Worm (Caenorhabditis elegans): ENCODE measurements around the gene fipr-21.

Gene fipr-21

DNA sequence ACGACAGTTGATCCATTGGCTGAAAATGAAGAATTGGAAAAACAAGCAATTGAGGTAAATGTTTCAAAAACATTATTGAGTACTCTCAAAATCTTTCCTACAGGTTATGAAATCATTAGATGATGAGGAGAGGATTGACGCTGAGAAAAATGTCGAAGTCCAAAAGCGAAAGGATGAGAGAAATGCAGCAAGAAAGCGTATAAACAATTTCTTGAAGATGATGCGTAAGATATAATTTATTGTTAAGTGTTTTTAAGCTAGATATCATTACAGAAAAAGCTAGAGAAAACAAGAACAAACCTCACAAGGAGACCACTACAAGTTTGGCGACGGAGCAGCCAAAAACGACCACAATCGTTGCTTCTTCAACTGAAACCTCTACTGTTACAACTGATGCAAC, 15.3 kb downstream of the fipr-21 start:
- TF ChIP-seq ces-1 (GFP tag; optimal IDR thresholded peaks at IDR 0.05) (no peak), blmp-1 (tag; optimal IDR thresholded peaks at IDR 0.05) (peak; percentile 66)

DNA sequence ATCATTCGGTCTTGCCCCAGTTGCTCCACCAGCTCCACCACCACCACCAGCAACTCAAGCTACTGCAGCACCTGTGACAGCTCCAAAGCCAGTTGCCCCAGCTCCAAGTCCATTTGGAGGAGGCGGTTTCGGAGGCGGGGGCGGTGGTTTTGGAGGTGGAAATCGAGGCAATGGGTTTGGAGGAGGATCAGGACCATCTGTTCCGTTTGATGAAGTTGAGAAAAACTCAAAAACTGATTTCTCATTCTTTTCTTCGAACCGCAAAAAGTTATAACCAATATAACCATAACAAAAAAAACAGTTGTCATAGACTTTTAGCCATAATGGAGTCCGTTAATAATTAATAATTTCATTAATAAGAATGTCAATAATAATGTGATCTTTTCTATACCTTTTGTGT, 17.1 kb downstream of the fipr-21 start:
- TF ChIP-seq irx-1 (tag; optimal IDR thresholded peaks at IDR 0.05) (no peak), snpc-4 (tag; optimal IDR thresholded peaks at IDR 0.05) (no peak), nhr-71 (tag; optimal IDR thresholded peaks at IDR 0.05) (no peak), sup-37 (GFP tag; optimal IDR thresholded peaks at IDR 0.05) (no peak), zip-4 (GFP tag; optimal IDR thresholded peaks at IDR 0.05) (no peak), efl-1 (optimal IDR thresholded peaks at IDR 0.05) (no peak), efl-1 (GFP tag; optimal IDR thresholded peaks at IDR 0.05 in 1 of 2) (no peak), aha-1 (tag; optimal IDR thresholded peaks at IDR 0.05) (no peak), nhr-84 (tag; optimal IDR thresholded peaks at IDR 0.05) (no peak), nhr-20 (tag; optimal IDR thresholded peaks at IDR 0.05) (no peak), dsc-1 (tag; optimal IDR thresholded peaks at IDR 0.05) (no peak), vab-15 (tag; optimal IDR thresholded peaks at IDR 0.05) (no peak), blmp-1 (tag; optimal IDR thresholded peaks at IDR 0.05) (no peak), snu-23 (GFP tag; optimal IDR thresholded peaks at IDR 0.05) (no peak), ces-1 (GFP tag; optimal IDR thresholded peaks at IDR 0.05) (no peak), fos-1 (tag; optimal IDR thresholded peaks at IDR 0.05) (no peak), ztf-4 (tag; optimal IDR thresholded peaks at IDR 0.05) (no peak), elt-3 (tag; optimal IDR thresholded peaks at IDR 0.05) (no peak)

DNA sequence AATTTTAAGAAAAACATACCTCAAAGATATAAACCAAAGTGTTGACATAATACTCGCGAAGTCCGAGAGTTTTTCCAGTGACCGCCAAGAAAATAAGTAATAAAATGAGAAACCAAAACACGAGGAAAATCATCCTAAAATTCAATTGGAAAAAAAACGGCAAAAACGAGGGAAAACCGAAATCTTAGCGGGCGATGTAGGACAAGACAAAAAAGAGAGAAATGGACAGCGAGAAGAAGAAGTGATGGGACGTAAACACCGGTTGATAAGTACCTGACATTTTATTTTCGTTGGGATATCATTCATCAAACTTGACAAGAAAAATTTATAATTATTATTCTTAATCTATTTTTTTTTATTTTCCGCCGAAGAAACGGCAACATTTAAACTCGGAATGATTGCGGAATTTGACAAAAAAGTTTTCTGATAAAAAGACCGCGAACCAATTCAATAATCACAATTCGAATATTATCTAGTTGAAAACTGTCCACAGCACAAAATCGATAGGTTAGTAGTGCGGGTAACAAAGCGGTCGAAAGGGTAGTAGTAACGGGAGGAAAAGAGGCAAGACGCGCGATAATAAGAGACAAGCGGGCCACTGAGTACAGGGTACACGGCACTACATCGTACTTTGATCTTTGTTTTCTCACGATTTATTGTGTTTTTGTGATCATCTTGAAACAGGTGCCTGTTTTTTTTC, 23.1 kb downstream of the fipr-21 start, which contains the start of gene acl-5:
Gene acl-5, minus strand, starts transcription at position 134 of the 700 bp plus-strand sequence.
- TF ChIP-seq nhr-71 (tag; optimal IDR thresholded peaks at IDR 0.05): peak; percentile 17
- no peak for TF ChIP-seq nhr-84 (tag; optimal IDR thresholded peaks at IDR 0.05)
- peak; percentile 84 for TF ChIP-seq blmp-1 (tag; optimal IDR thresholded peaks at IDR 0.05)
- TF ChIP-seq egl-27 (tag; optimal IDR thresholded peaks at IDR 0.05): no peak
- TF ChIP-seq mab-9 (GFP tag; IDR thresholded peaks at IDR 0.05): no peak
- no peak for TF ChIP-seq mep-1 (tag; optimal IDR thresholded peaks at IDR 0.05)
- no peak for TF ChIP-seq ztf-4 (tag; optimal IDR thresholded peaks at IDR 0.05)
- TF ChIP-seq mdl-1 (tag; optimal IDR thresholded peaks at IDR 0.05): no peak
- no peak for TF ChIP-seq ceh-63 (GFP tag; optimal IDR thresholded peaks at IDR 0.05)
- TF ChIP-seq ceh-88 (GFP tag; IDR thresholded peaks at IDR 0.05): no peak
- TF ChIP-seq nhr-85 (tag): peak; percentile 59
- TF ChIP-seq sptf-1 (tag; optimal IDR thresholded peaks at IDR 0.05): no peak
- no peak for TF ChIP-seq efl-1 (optimal IDR thresholded peaks at IDR 0.05)
- peak in 1 of 2 experiments; percentile 70 for TF ChIP-seq efl-1 (GFP tag; optimal IDR thresholded peaks at IDR 0.05 in 1 of 2)
- TF ChIP-seq ceh-82 (tag; optimal IDR thresholded peaks at IDR 0.05): no peak
- no peak for TF ChIP-seq ets-5 (GFP tag; IDR thresholded peaks at IDR 0.05)
- peak in 2 of 6 experiments; percentile 1 to 76 for TF ChIP-seq elt-3 (tag; optimal IDR thresholded peaks at IDR 0.05)
- peak; percentile 10 for TF ChIP-seq nhr-20 (tag; optimal IDR thresholded peaks at IDR 0.05)
- TF ChIP-seq nhr-12 (tag; optimal IDR thresholded peaks at IDR 0.05): no peak
- TF ChIP-seq sox-4 (tag; optimal IDR thresholded peaks at IDR 0.05): no peak
- no peak for TF ChIP-seq xbp-1 (tag; optimal IDR thresholded peaks at IDR 0.05)
- TF ChIP-seq hpl-2 (GFP tag; optimal IDR thresholded peaks at IDR 0.05): no peak
- peak; percentile 9 for TF ChIP-seq snu-23 (GFP tag; optimal IDR thresholded peaks at IDR 0.05)
- TF ChIP-seq lin-35 (GFP tag; optimal IDR thresholded peaks at IDR 0.05): no peak
- TF ChIP-seq unc-98 (GFP tag; IDR thresholded peaks at IDR 0.05): no peak
- peak; percentile 33 for TF ChIP-seq elt-2 (tag; optimal IDR thresholded peaks at IDR 0.05)
- TF ChIP-seq nhr-19 (GFP tag; conservative IDR thresholded peaks at IDR 0.05): 0 out of 2 replicates have a peak, but pooled peaks have one; percentile 15
- no peak for TF ChIP-seq egl-13 (tag; optimal IDR thresholded peaks at IDR 0.05)
- no peak for TF ChIP-seq fkh-8 (tag; optimal IDR thresholded peaks at IDR 0.05)
- TF ChIP-seq lir-3 (tag; optimal IDR thresholded peaks at IDR 0.05; ENCODE audit: poor library complexity): no peak
